Fruit fly (Drosophila melanogaster): ENCODE data around the gene spidey.

DNA sequence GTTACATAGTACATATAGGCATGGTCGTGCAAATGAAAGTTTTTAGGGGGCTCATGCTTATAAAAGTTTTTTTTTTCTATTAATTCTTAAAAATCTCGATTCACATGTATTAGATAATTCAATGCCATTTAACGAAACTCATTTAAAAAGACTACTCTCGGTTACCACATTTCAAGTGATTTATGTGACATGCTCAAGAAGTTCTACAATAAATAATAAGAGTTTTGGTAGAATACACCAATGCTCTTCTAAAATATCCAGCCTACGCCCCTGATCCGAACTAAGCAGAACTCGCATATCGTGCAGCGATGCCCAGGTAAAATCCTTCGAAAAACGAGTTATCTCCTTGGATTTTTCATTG, 16.2 kb upstream of the spidey start:
- no peak for TF ChIP-seq Vsx2 (GFP tag; optimal IDR thresholded peaks at IDR 0.05; ENCODE audit: partially characterized antibody)
- TF ChIP-seq h (GFP tag; optimal IDR thresholded peaks at IDR 0.05), result peak; percentile 59
- TF ChIP-seq N (GFP tag; optimal IDR thresholded peaks at IDR 0.05), result no peak
- no peak for TF ChIP-seq tai (GFP tag; optimal IDR thresholded peaks at IDR 0.05)
- TF ChIP-seq foxo (GFP tag; optimal IDR thresholded peaks at IDR 0.05), result peak in 1 of 2 experiments; percentile 71
- TF ChIP-seq CG32264 (GFP tag; optimal IDR thresholded peaks at IDR 0.05), result no peak
- no peak for TF ChIP-seq usp (GFP tag; optimal IDR thresholded peaks at IDR 0.05)
- TF ChIP-seq pan (optimal IDR thresholded peaks at IDR 0.05), result no peak
- TF ChIP-seq Abd-B (GFP tag; optimal IDR thresholded peaks at IDR 0.05), result no peak
- TF ChIP-seq rgr (GFP tag; optimal IDR thresholded peaks at IDR 0.05), result peak; percentile 62

All from whole organism, wandering third instar larva.